Worm (Caenorhabditis elegans): Measurements from ENCODE around the gene C27C12.4.

C27C12.4 gene

ce11 chrX:14861752-14862151, 7.9 kb downstream of the C27C12.4 start, which contains the start of gene dmd-4:
Gene dmd-4 (minus strand): TSS chrX:14861852.
- TF ChIP-seq nhr-10 (tag; optimal IDR thresholded peaks at IDR 0.05) (no peak), lin-39 (tag; optimal IDR thresholded peaks at IDR 0.05) (no peak), lsy-2 (tag; optimal IDR thresholded peaks at IDR 0.05) (no peak), mdl-1 (tag; optimal IDR thresholded peaks at IDR 0.05) (no peak), nhr-25 (tag; optimal IDR thresholded peaks at IDR 0.05) (no peak), ceh-82 (tag; optimal IDR thresholded peaks at IDR 0.05) (no peak), elt-1 (tag; optimal IDR thresholded peaks at IDR 0.05) (no peak), sma-3 (GFP tag; optimal IDR thresholded peaks at IDR 0.05) (no peak), nhr-11 (tag; optimal IDR thresholded peaks at IDR 0.05) (no peak), ztf-4 (tag; optimal IDR thresholded peaks at IDR 0.05) (no peak)

ce11 chrX:14865744-14866143, 11.9 kb downstream of the C27C12.4 start, which contains the start of gene C27C12.3:
Gene C27C12.3 (minus strand): TSS chrX:14865844.
- no peak for TF ChIP-seq fos-1 (tag; optimal IDR thresholded peaks at IDR 0.05)
- no peak for TF ChIP-seq unc-39 (tag; optimal IDR thresholded peaks at IDR 0.05)

ce11 chrX:14868200-14868599, 14.3 kb downstream of the C27C12.4 start, which contains the start of gene F31F6.1:
Gene F31F6.1 (minus strand): TSS chrX:14868300.
- no peak for TF ChIP-seq fos-1 (tag; optimal IDR thresholded peaks at IDR 0.05)
- TF ChIP-seq ZK546.5 (tag; optimal IDR thresholded peaks at IDR 0.05): no peak
- no peak for TF ChIP-seq egl-27 (tag; optimal IDR thresholded peaks at IDR 0.05)
- TF ChIP-seq sma-9 (GFP tag; optimal IDR thresholded peaks at IDR 0.05): no peak
- no peak for TF ChIP-seq sma-9 (tag; optimal IDR thresholded peaks at IDR 0.05)
- no peak for TF ChIP-seq nhr-25 (tag; optimal IDR thresholded peaks at IDR 0.05)
- no peak for TF ChIP-seq ceh-16 (tag; optimal IDR thresholded peaks at IDR 0.05)
- no peak for TF ChIP-seq ama-1 (optimal IDR thresholded peaks at IDR 0.05)
- no peak for TF ChIP-seq lsy-2 (tag; optimal IDR thresholded peaks at IDR 0.05)

ce11 chrX:14871780-14872179, 17.9 kb downstream of the C27C12.4 start, which contains the start of gene F31F6.2:
Gene F31F6.2 (minus strand): TSS chrX:14871880.
- TF ChIP-seq elt-1 (tag; optimal IDR thresholded peaks at IDR 0.05) (no peak), lin-39 (tag; optimal IDR thresholded peaks at IDR 0.05) (no peak), ceh-82 (tag; optimal IDR thresholded peaks at IDR 0.05) (no peak), nhr-11 (tag; optimal IDR thresholded peaks at IDR 0.05) (no peak), elt-3 (tag; optimal IDR thresholded peaks at IDR 0.05) (no peak), mbf-1 (tag; optimal IDR thresholded peaks at IDR 0.05) (no peak), nhr-129 (tag; optimal IDR thresholded peaks at IDR 0.05) (no peak), ZK546.5 (tag; optimal IDR thresholded peaks at IDR 0.05) (no peak), sma-3 (GFP tag; optimal IDR thresholded peaks at IDR 0.05) (no peak), nhr-77 (tag; optimal IDR thresholded peaks at IDR 0.05) (no peak), alr-1 (tag; optimal IDR thresholded peaks at IDR 0.05) (no peak), mdl-1 (tag; optimal IDR thresholded peaks at IDR 0.05) (no peak), lin-11 (tag; optimal IDR thresholded peaks at IDR 0.05) (no peak)

ce11 chrX:14872817-14873469, 19.1 kb downstream of the C27C12.4 start, which contains the start of gene F31F6.3:
Gene F31F6.3 (minus strand): TSS chrX:14872867.
- TF ChIP-seq lsy-2 (tag; optimal IDR thresholded peaks at IDR 0.05): no peak
- TF ChIP-seq unc-39 (tag; optimal IDR thresholded peaks at IDR 0.05): no peak
- no peak for TF ChIP-seq elt-3 (tag; optimal IDR thresholded peaks at IDR 0.05)
- TF ChIP-seq gmeb-1 (tag; optimal IDR thresholded peaks at IDR 0.05): no peak
- no peak for TF ChIP-seq R02D3.7 (tag; optimal IDR thresholded peaks at IDR 0.05)
- no peak for TF ChIP-seq nhr-11 (tag; optimal IDR thresholded peaks at IDR 0.05)
- TF ChIP-seq egl-27 (tag; optimal IDR thresholded peaks at IDR 0.05): no peak
- TF ChIP-seq ztf-1 (GFP tag; conservative IDR thresholded peaks at IDR 0.05): no peak
- no peak for TF ChIP-seq ceh-82 (tag; optimal IDR thresholded peaks at IDR 0.05)
- no peak for TF ChIP-seq nhr-6 (tag; optimal IDR thresholded peaks at IDR 0.05)
- no peak for TF ChIP-seq crh-2 (tag; optimal IDR thresholded peaks at IDR 0.05)

ce11 chrX:14875668-14876067, 21.8 kb downstream of the C27C12.4 start, which contains the start of gene sssh-1:
Gene sssh-1 (plus strand): TSS chrX:14875968.
- TF ChIP-seq unc-39 (tag; optimal IDR thresholded peaks at IDR 0.05): no peak
- no peak for TF ChIP-seq alr-1 (tag; optimal IDR thresholded peaks at IDR 0.05)
- no peak for TF ChIP-seq mab-5 (tag; optimal IDR thresholded peaks at IDR 0.05)
- TF ChIP-seq ztf-1 (GFP tag; conservative IDR thresholded peaks at IDR 0.05): no peak
- TF ChIP-seq nhr-12 (tag; optimal IDR thresholded peaks at IDR 0.05): no peak
- TF ChIP-seq F13H6.1 (tag; optimal IDR thresholded peaks at IDR 0.05): no peak
- no peak for TF ChIP-seq lsy-2 (tag; optimal IDR thresholded peaks at IDR 0.05)
- no peak for TF ChIP-seq nhr-77 (tag; optimal IDR thresholded peaks at IDR 0.05)
- no peak for TF ChIP-seq mbf-1 (tag; optimal IDR thresholded peaks at IDR 0.05)
- no peak for TF ChIP-seq fos-1 (tag; optimal IDR thresholded peaks at IDR 0.05)
- no peak for TF ChIP-seq Y55F3AM.14 (GFP tag; optimal IDR thresholded peaks at IDR 0.05)
- no peak for TF ChIP-seq elt-3 (tag; optimal IDR thresholded peaks at IDR 0.05)
- no peak for TF ChIP-seq crh-2 (tag; optimal IDR thresholded peaks at IDR 0.05)

Data from whole organism, L2 larva.